Worm (Caenorhabditis elegans) whole organism, L2 larva: Measurements from ENCODE around the gene T28A11.13.

Experiments
- C34F6.9 ChIP-seq: fragments of 150-350 bp; optimal IDR thresholded peaks from 2 replicates; lab custom pipeline; 2014; ENCODE audit warnings: missing biosample characterization, missing genetic modification characterization
- R02D3.7 ChIP-seq: fragments of 150-350 bp; optimal IDR thresholded peaks from 2 replicates; lab custom pipeline; 2014; ENCODE audit warnings: missing biosample characterization, missing genetic modification characterization
- ZK546.5 ChIP-seq: sonication (generic microtip); optimal IDR thresholded peaks from 2 replicates; lab custom pipeline; 2017; ENCODE audit warnings: missing biosample characterization, missing genetic modification characterization
- blmp-1 ChIP-seq: sonication (generic microtip); optimal IDR thresholded peaks from 2 replicates; lab custom pipeline; 2017; ENCODE audit warnings: missing genetic modification characterization, mild to moderate bottlenecking, missing compliant biosample characterization, antibody characterized with exemption, moderate library complexity; ENCODE audit not compliant: insufficient read depth
- crh-2 ChIP-seq: sonication (generic microtip); optimal IDR thresholded peaks from 2 replicates; lab custom pipeline; 2017; ENCODE audit warnings: missing biosample characterization, missing genetic modification characterization
- egl-27 ChIP-seq: sonication (generic microtip); optimal IDR thresholded peaks from 3 replicates; lab custom pipeline; 2017; ENCODE audit warnings: missing biosample characterization, missing genetic modification reagents, missing genetic modification characterization
- elt-1 ChIP-seq: fragments of 150-350 bp; optimal IDR thresholded peaks from 2 replicates; lab custom pipeline; 2014; ENCODE audit warnings: missing biosample characterization, missing genetic modification characterization
- elt-3 ChIP-seq: sonication (generic microtip); optimal IDR thresholded peaks from 2 replicates; lab custom pipeline; 2017; ENCODE audit warnings: missing biosample characterization, missing genetic modification characterization
- fos-1 ChIP-seq: fragments of 150-350 bp; optimal IDR thresholded peaks from 2 replicates; lab custom pipeline; 2014; ENCODE audit warnings: missing biosample characterization, missing genetic modification characterization
- gmeb-1 ChIP-seq: fragments of 150-350 bp; optimal IDR thresholded peaks from 2 replicates; lab custom pipeline; 2014; ENCODE audit warnings: missing biosample characterization, missing genetic modification characterization
- lsy-2 ChIP-seq, 2 experiments: fragments of 150-350 bp in 1 of 2; sonication (generic microtip) in 1 of 2; optimal IDR thresholded peaks; 2 replicates each; lab custom pipeline; 2014 to 2017; ENCODE audit warnings: missing biosample characterization in 2 of 2, missing genetic modification characterization in 2 of 2
- mbf-1 ChIP-seq: sonication (generic microtip); optimal IDR thresholded peaks from 2 replicates; lab custom pipeline; 2017; ENCODE audit warnings: missing biosample characterization, missing genetic modification characterization
- mdl-1 ChIP-seq, 2 experiments: fragments of 150-350 bp in 1 of 2; sonication (generic microtip) in 1 of 2; optimal IDR thresholded peaks; 2 replicates each; lab custom pipeline; 2017; ENCODE audit warnings: missing biosample characterization in 2 of 2, missing genetic modification characterization in 2 of 2
- nhr-10 ChIP-seq: sonication (generic microtip); optimal IDR thresholded peaks from 2 replicates; lab custom pipeline; 2017; ENCODE audit warnings: missing biosample characterization, missing genetic modification characterization
- nhr-11 ChIP-seq: fragments of 150-350 bp; optimal IDR thresholded peaks from 2 replicates; lab custom pipeline; 2014; ENCODE audit warnings: missing biosample characterization, missing genetic modification characterization
- nhr-129 ChIP-seq: fragments of 150-350 bp; optimal IDR thresholded peaks from 2 replicates; lab custom pipeline; 2014; ENCODE audit warnings: missing biosample characterization, missing genetic modification characterization
- nhr-21 ChIP-seq: fragments of 150-350 bp; optimal IDR thresholded peaks from 2 replicates; lab custom pipeline; 2014; ENCODE audit warnings: missing biosample characterization, missing genetic modification characterization
- nhr-23 ChIP-seq: fragments of 150-350 bp; optimal IDR thresholded peaks from 2 replicates; lab custom pipeline; 2014; ENCODE audit warnings: missing biosample characterization, missing genetic modification reagents, missing genetic modification characterization
- nhr-237 ChIP-seq: fragments of 150-350 bp; optimal IDR thresholded peaks from 2 replicates; lab custom pipeline; 2014; ENCODE audit warnings: missing biosample characterization, missing genetic modification characterization
- nhr-25 ChIP-seq: fragments of 150-350 bp; sonication (generic microtip); optimal IDR thresholded peaks from 3 replicates; lab custom pipeline; 2014; ENCODE audit warnings: missing biosample characterization, missing genetic modification characterization
- nhr-6 ChIP-seq: fragments of 150-350 bp; optimal IDR thresholded peaks from 2 replicates; lab custom pipeline; 2014; ENCODE audit warnings: missing biosample characterization, missing genetic modification characterization
- peb-1 ChIP-seq: fragments of 150-350 bp; optimal IDR thresholded peaks from 2 replicates; lab custom pipeline; 2014; ENCODE audit warnings: missing biosample characterization, missing genetic modification characterization
- sem-4 ChIP-seq: fragments of 150-350 bp; optimal IDR thresholded peaks from 2 replicates; lab custom pipeline; 2014; ENCODE audit warnings: missing biosample characterization, missing genetic modification reagents, missing genetic modification characterization
- sma-3 ChIP-seq: sonication (generic microtip); optimal IDR thresholded peaks from 2 replicates; lab custom pipeline; 2016; ENCODE audit warnings: missing genetic modification reagents, missing genetic modification characterization, missing compliant biosample characterization
- sma-9 ChIP-seq, 2 experiments: fragments of 150-350 bp in 1 of 2; sonication (generic microtip) in 1 of 2; optimal IDR thresholded peaks; 2 replicates each; lab custom pipeline; 2014 to 2016; ENCODE audit warnings: missing genetic modification characterization in 2 of 2, mild to moderate bottlenecking in 1 of 2, missing biosample characterization in 1 of 2, missing compliant biosample characterization in 1 of 2, missing genetic modification reagents in 1 of 2, moderate library complexity in 1 of 2
- snpc-4 ChIP-seq: fragments of 150-350 bp; optimal IDR thresholded peaks from 2 replicates; lab custom pipeline; 2014; ENCODE audit warnings: missing biosample characterization, missing genetic modification characterization
- unc-39 ChIP-seq: fragments of 150-350 bp; optimal IDR thresholded peaks from 2 replicates; lab custom pipeline; 2014; ENCODE audit warnings: missing biosample characterization, missing genetic modification characterization
- unc-55 ChIP-seq: fragments of 150-350 bp; sonication (generic microtip); optimal IDR thresholded peaks from 3 replicates; lab custom pipeline; 2014; ENCODE audit warnings: missing biosample characterization, missing genetic modification reagents, missing genetic modification characterization
- unc-62 ChIP-seq: fragments of 150-350 bp; optimal IDR thresholded peaks from 2 replicates; lab custom pipeline; 2014; ENCODE audit warnings: missing biosample characterization, missing genetic modification reagents, missing genetic modification characterization
- zag-1 ChIP-seq: fragments of 150-350 bp; optimal IDR thresholded peaks from 2 replicates; lab custom pipeline; 2014; ENCODE audit warnings: missing biosample characterization, missing genetic modification characterization
- ztf-11 ChIP-seq: sonication (generic microtip); optimal IDR thresholded peaks from 2 replicates; lab custom pipeline; 2017; ENCODE audit warnings: missing biosample characterization, missing genetic modification characterization
- ztf-4 ChIP-seq: fragments of 150-350 bp; optimal IDR thresholded peaks from 2 replicates; lab custom pipeline; 2014; ENCODE audit warnings: missing biosample characterization, missing genetic modification characterization

T28A11.13 gene

DNA sequence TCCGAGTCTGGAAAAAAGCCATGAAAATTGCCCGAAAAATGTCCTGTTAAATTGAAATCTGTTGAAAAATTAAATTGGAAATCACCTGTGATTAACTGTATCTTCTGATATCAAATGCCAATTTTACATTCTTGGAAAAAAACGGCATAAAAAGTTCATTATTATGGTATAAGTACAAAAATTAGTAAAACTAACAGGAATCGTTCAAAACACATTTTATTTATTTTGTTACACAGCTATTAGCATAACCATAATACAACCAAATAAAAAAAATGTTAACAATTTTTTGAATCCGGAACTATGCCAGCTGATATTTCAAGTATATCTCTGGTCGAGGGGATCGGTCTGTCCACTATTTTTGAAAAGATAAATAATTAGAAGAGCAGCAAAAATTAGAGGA, 19.5 kb downstream of the T28A11.13 start, which contains the start of gene K08D9.10:
Gene K08D9.10 (plus strand): TSS at position 301 of the 400 bp plus-strand sequence.
- TF ChIP-seq mbf-1 (tag; lab: Kevin White, UChicago): no peak
- TF ChIP-seq nhr-23: no peak
- no peak for TF ChIP-seq ztf-11
- no peak for TF ChIP-seq nhr-6 (tag; lab: Kevin White, UChicago)
- no peak for TF ChIP-seq unc-55 (GFP tag; lab: Kevin White, UChicago)
- TF ChIP-seq mdl-1 (tag; optimal IDR thresholded peaks at IDR 0.05; lab: Kevin White, UChicago): no peak
- no peak for TF ChIP-seq blmp-1 (tag; lab: Kevin White, UChicago)
- no peak for TF ChIP-seq snpc-4 (tag; lab: Kevin White, UChicago)
- no peak for TF ChIP-seq nhr-21
- TF ChIP-seq C34F6.9 (tag; lab: Kevin White, UChicago): no peak
- no peak for TF ChIP-seq nhr-25 (tag; lab: Kevin White, UChicago)
- TF ChIP-seq peb-1 (tag; lab: Kevin White, UChicago): no peak
- no peak for TF ChIP-seq lsy-2 (tag; optimal IDR thresholded peaks at IDR 0.05; lab: Kevin White, UChicago)
- no peak for TF ChIP-seq fos-1 (tag; lab: Kevin White, UChicago)
- no peak for TF ChIP-seq R02D3.7

- TF ChIP-seq ztf-11 (no peak), unc-62 (GFP tag; lab: Kevin White, UChicago) (no peak), gmeb-1 (tag; lab: Kevin White, UChicago) (no peak), fos-1 (tag; lab: Kevin White, UChicago) (no peak), ztf-4 (tag; lab: Kevin White, UChicago) (no peak), lsy-2 (tag; optimal IDR thresholded peaks at IDR 0.05; lab: Kevin White, UChicago) (no peak), elt-1 (tag; lab: Kevin White, UChicago) (no peak), ZK546.5 (no peak), R02D3.7 (no peak), blmp-1 (tag; lab: Kevin White, UChicago) (no peak), nhr-10 (tag; lab: Kevin White, UChicago) (no peak), sma-3 (GFP tag; lab: Kevin White, UChicago) (no peak), nhr-11 (tag; lab: Kevin White, UChicago) (no peak), C34F6.9 (tag; lab: Kevin White, UChicago) (no peak), nhr-6 (tag; lab: Kevin White, UChicago) (no peak), nhr-129 (tag; lab: Kevin White, UChicago) (no peak), elt-3 (no peak)
Measured at ce11 chrV:3230150-3230549, 19.9 kb downstream of the T28A11.13 start.

- TF ChIP-seq nhr-25 (tag; lab: Kevin White, UChicago): no peak
- TF ChIP-seq egl-27: no peak
- no peak for TF ChIP-seq gmeb-1 (tag; lab: Kevin White, UChicago)
Measured at ce11 chrV:3227373-3227772, 22.7 kb downstream of the T28A11.13 start, which contains the start of gene K08D9.2. TSS of gene K08D9.2 (plus strand) at chrV:3227673.

DNA sequence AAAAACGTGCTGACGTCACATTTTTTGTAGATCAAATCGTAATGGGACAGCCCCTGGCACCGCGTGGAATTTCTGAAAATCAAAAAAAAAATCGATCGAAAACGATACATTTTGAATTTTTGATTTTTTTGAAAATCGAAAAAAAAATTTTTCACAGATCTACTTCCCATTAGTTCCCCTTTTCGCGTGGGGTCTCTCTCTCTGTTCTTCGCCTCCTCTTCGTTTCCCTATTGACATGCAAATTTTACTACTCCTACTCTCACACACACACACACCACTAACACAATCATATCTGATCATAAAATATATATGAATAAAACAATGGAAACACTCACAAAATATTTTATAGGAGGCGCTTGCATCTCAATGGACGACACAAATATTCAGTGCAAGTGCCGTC, 31.4 kb downstream of the T28A11.13 start:
- TF ChIP-seq nhr-237 (tag; lab: Kevin White, UChicago) (no peak), sma-9 (GFP tag; optimal IDR thresholded peaks at IDR 0.05; lab: Kevin White, UChicago) (no peak), sma-9 (tag; optimal IDR thresholded peaks at IDR 0.05; lab: Kevin White, UChicago) (no peak), unc-39 (tag; lab: Kevin White, UChicago) (no peak), nhr-129 (tag; lab: Kevin White, UChicago) (no peak), sem-4 (tag; lab: Kevin White, UChicago) (no peak), gmeb-1 (tag; lab: Kevin White, UChicago) (no peak)

- TF ChIP-seq crh-2 (tag; lab: Kevin White, UChicago): no peak
- no peak for TF ChIP-seq ztf-11
- TF ChIP-seq elt-3: no peak
- TF ChIP-seq zag-1 (tag; lab: Kevin White, UChicago): no peak
Measured at ce11 chrV:3210147-3210546, 39.9 kb downstream of the T28A11.13 start, which contains the start of gene apx-1. TSS of gene apx-1 (plus strand) at chrV:3210196.

DNA sequence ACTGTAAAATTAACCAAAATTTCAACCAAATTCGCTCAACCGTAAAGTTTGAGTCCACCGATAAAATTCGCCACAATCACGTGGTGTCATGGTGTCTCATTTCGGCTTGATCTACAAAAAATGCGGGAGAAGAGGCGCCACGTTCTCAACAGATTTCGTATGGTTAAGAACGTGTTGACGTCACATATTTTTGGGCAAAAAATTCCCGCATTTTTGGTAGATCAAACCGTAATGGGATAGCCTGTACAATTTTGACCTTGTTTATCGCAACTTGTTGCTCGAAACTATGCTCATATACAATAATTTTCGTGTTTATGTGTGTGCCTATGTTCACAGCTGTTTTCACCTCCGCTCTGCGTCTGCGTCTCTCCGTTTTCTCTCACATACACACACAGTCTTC, 41.1 kb downstream of the T28A11.13 start:
- TF ChIP-seq peb-1 (tag; lab: Kevin White, UChicago) (no peak), unc-55 (GFP tag; lab: Kevin White, UChicago) (peak; percentile 8)
